Worm (Caenorhabditis elegans) whole organism, L2 larva: ENCODE results near the gene twk-12.

Experiments used
- C34F6.9 ChIP-seq: fragments of 150-350 bp; optimal IDR thresholded peaks from 2 replicates; lab custom pipeline; 2014; ENCODE audit warnings: missing biosample characterization, missing genetic modification characterization
- alr-1 ChIP-seq: fragments of 150-350 bp; optimal IDR thresholded peaks from 2 replicates; lab custom pipeline; 2014; ENCODE audit warnings: missing biosample characterization, missing genetic modification characterization
- ceh-82 ChIP-seq: fragments of 150-350 bp; optimal IDR thresholded peaks from 2 replicates; lab custom pipeline; 2014; ENCODE audit warnings: missing biosample characterization, missing genetic modification characterization
- lin-13 ChIP-seq: fragments of 150-350 bp; optimal IDR thresholded peaks from 2 replicates; lab custom pipeline; 2014; ENCODE audit warnings: missing biosample characterization, missing genetic modification reagents, missing genetic modification characterization
- lsy-2 ChIP-seq, 2 experiments: fragments of 150-350 bp in 1 of 2; sonication (generic microtip) in 1 of 2; optimal IDR thresholded peaks; 2 replicates each; lab custom pipeline; 2014 to 2017; ENCODE audit warnings: missing biosample characterization in 2 of 2, missing genetic modification characterization in 2 of 2
- mdl-1 ChIP-seq, 2 experiments: fragments of 150-350 bp in 1 of 2; sonication (generic microtip) in 1 of 2; optimal IDR thresholded peaks; 2 replicates each; lab custom pipeline; 2017; ENCODE audit warnings: missing biosample characterization in 2 of 2, missing genetic modification characterization in 2 of 2
- nhr-11 ChIP-seq: fragments of 150-350 bp; optimal IDR thresholded peaks from 2 replicates; lab custom pipeline; 2014; ENCODE audit warnings: missing biosample characterization, missing genetic modification characterization
- nhr-23 ChIP-seq: fragments of 150-350 bp; optimal IDR thresholded peaks from 2 replicates; lab custom pipeline; 2014; ENCODE audit warnings: missing biosample characterization, missing genetic modification reagents, missing genetic modification characterization
- unc-62 ChIP-seq: fragments of 150-350 bp; optimal IDR thresholded peaks from 2 replicates; lab custom pipeline; 2014; ENCODE audit warnings: missing biosample characterization, missing genetic modification reagents, missing genetic modification characterization
- zag-1 ChIP-seq: fragments of 150-350 bp; optimal IDR thresholded peaks from 2 replicates; lab custom pipeline; 2014; ENCODE audit warnings: missing biosample characterization, missing genetic modification characterization

ce11 chrV:10699122-10699521, 31.7 kb downstream of the twk-12 start:
- TF ChIP-seq C34F6.9 (tag; lab: Kevin White, UChicago) (no peak), lsy-2 (tag; optimal IDR thresholded peaks at IDR 0.05; lab: Kevin White, UChicago) (no peak), mdl-1 (tag; optimal IDR thresholded peaks at IDR 0.05; lab: Kevin White, UChicago) (no peak), nhr-23 (no peak), ceh-82 (tag; lab: Kevin White, UChicago) (no peak), zag-1 (no peak), lin-13 (GFP tag; lab: Kevin White, UChicago) (no peak), alr-1 (tag; lab: Kevin White, UChicago) (no peak), unc-62 (no peak), nhr-11 (tag; lab: Kevin White, UChicago) (no peak)
